Worm (Caenorhabditis elegans) whole organism, L4/young adult: ENCODE measurements around the gene C31H2.4.

Source experiments
- W03F9.2 ChIP-seq: fragments of 150-350 bp; optimal IDR thresholded peaks from 2 replicates; lab custom pipeline; 2014; ENCODE audit warnings: missing biosample characterization, missing genetic modification characterization
- dao-5 ChIP-seq: sonication (generic microtip); optimal IDR thresholded peaks from 2 replicates; lab custom pipeline; 2016; ENCODE audit warnings: missing genotype, missing genetic modification characterization, moderate library complexity, missing compliant biosample characterization
- him-1 ChIP-seq: sonication (generic microtip); optimal IDR thresholded peaks from 2 replicates; lab custom pipeline; 2016; ENCODE audit warnings: missing genotype, missing genetic modification reagents, missing genetic modification characterization, missing compliant biosample characterization

DNA sequence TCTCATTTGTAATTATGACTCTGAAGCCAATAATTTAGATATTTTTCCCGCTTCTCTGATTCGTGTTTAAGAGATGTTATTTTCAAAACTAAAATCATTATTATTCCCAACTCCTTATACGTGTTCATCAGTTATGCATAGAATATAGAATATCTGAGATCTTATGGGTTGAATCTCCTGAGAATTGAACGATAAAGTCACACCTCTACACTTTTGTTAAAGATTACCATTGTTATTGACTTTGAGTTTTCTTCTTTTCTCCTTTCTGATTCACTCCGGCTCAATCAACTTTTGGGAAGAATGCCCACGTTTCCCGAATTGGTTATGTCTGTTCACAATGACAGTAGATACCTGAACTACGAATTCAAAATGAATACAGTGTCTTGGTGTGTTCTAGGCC lies 20.4 kb upstream of the C31H2.4 start, which contains the start of gene sru-48:
- TF ChIP-seq W03F9.2 (tag; lab: Kevin White, UChicago) (no peak), him-1 (no peak), dao-5 (no peak)
